Worm (Caenorhabditis elegans) whole organism, late embryonic: ENCODE measurements around the gene B0361.4.

Experiments used
- C08G9.2 ChIP-seq: sonication (generic microtip); optimal IDR thresholded peaks from 2 replicates; lab custom pipeline; 2016; ENCODE audit warnings: mild to moderate bottlenecking, missing genetic modification characterization, moderate library complexity, missing compliant biosample characterization
- F13H6.1 ChIP-seq: sonication (generic microtip); optimal IDR thresholded peaks from 2 replicates; lab custom pipeline; 2016; ENCODE audit warnings: missing genetic modification characterization, missing compliant biosample characterization
- K02D7.2 ChIP-seq: sonication (generic microtip); optimal IDR thresholded peaks from 2 replicates; lab custom pipeline; 2017; ENCODE audit warnings: mild to moderate bottlenecking, missing genetic modification characterization, missing compliant biosample characterization
- K09A11.1 ChIP-seq: sonication (generic microtip); optimal IDR thresholded peaks from 2 replicates; lab custom pipeline; 2017; ENCODE audit warnings: antibody characterized with exemption, mild to moderate bottlenecking, missing genetic modification characterization, missing compliant biosample characterization; ENCODE audit not compliant: insufficient read depth
- ceh-19 ChIP-seq: fragments of 200-800 bp; sonication (Bioruptor generic); optimal IDR thresholded peaks from 2 replicates; lab custom pipeline; 2018; ENCODE audit warnings: mild to moderate bottlenecking, missing genetic modification characterization, missing compliant biosample characterization
- ceh-2 ChIP-seq: sonication (generic microtip); optimal IDR thresholded peaks from 2 replicates; lab custom pipeline; 2016; ENCODE audit warnings: missing genotype, missing genetic modification characterization, missing compliant biosample characterization
- ceh-22 ChIP-seq: sonication (generic microtip); optimal IDR thresholded peaks from 2 replicates; lab custom pipeline; 2017; ENCODE audit warnings: missing biosample characterization, missing genetic modification characterization
- ceh-24 ChIP-seq: sonication (generic microtip); optimal IDR thresholded peaks from 2 replicates; lab custom pipeline; 2016; ENCODE audit warnings: mild to moderate bottlenecking, missing genetic modification characterization, missing compliant biosample characterization
- elt-2 ChIP-seq: sonication (generic microtip); optimal IDR thresholded peaks from 2 replicates; lab custom pipeline; 2016; ENCODE audit warnings: missing genetic modification reagents, missing genetic modification characterization, missing compliant biosample characterization
- ets-4 ChIP-seq: sonication (generic microtip); optimal IDR thresholded peaks from 2 replicates; lab custom pipeline; 2016; ENCODE audit warnings: missing genetic modification characterization, missing compliant biosample characterization
- fax-1 ChIP-seq: sonication (generic microtip); optimal IDR thresholded peaks from 2 replicates; lab custom pipeline; 2016; ENCODE audit warnings: missing genotype, missing genetic modification characterization, missing compliant biosample characterization
- fkh-10 ChIP-seq: fragments of 150-350 bp; optimal IDR thresholded peaks from 2 replicates; lab custom pipeline; 2014; ENCODE audit warnings: missing biosample characterization, missing genetic modification reagents, missing genetic modification characterization
- fkh-6 ChIP-seq: sonication (generic microtip); optimal IDR thresholded peaks from 2 replicates; lab custom pipeline; 2016; ENCODE audit warnings: missing genetic modification characterization, missing compliant biosample characterization
- gmeb-2 ChIP-seq: sonication (generic microtip); optimal IDR thresholded peaks from 2 replicates; lab custom pipeline; 2016; ENCODE audit warnings: missing genetic modification characterization, inconsistent platforms, missing compliant biosample characterization
- hlh-13 ChIP-seq: fragments of 200-800 bp; sonication (Bioruptor generic); optimal IDR thresholded peaks from 2 replicates; lab custom pipeline; 2018; ENCODE audit warnings: mild to moderate bottlenecking, missing genetic modification characterization, missing compliant biosample characterization
- hlh-6 ChIP-seq: sonication (generic microtip); optimal IDR thresholded peaks from 2 replicates; lab custom pipeline; 2016; ENCODE audit warnings: missing genotype, missing genetic modification characterization, missing compliant biosample characterization
- hlh-8 ChIP-seq: sonication (generic microtip); optimal IDR thresholded peaks from 2 replicates; lab custom pipeline; 2016; ENCODE audit warnings: missing genotype, missing genetic modification characterization, missing compliant biosample characterization
- lin-11 ChIP-seq: fragments of 200-800 bp; sonication (Bioruptor generic); optimal IDR thresholded peaks from 2 replicates; lab custom pipeline; 2018; ENCODE audit warnings: mild to moderate bottlenecking, missing genetic modification characterization, missing compliant biosample characterization
- madf-2 ChIP-seq: sonication (generic microtip); optimal IDR thresholded peaks from 2 replicates; lab custom pipeline; 2017; ENCODE audit warnings: missing genetic modification characterization, missing compliant biosample characterization
- mec-3 ChIP-seq: sonication (generic microtip); optimal IDR thresholded peaks from 2 replicates; lab custom pipeline; 2016; ENCODE audit warnings: borderline replicate concordance, missing genetic modification characterization, missing compliant biosample characterization
- npax-4 ChIP-seq: sonication (generic microtip); optimal IDR thresholded peaks from 2 replicates; lab custom pipeline; 2016; ENCODE audit warnings: missing genetic modification characterization, missing compliant biosample characterization
- pat-9 ChIP-seq: fragments of 200-800 bp; sonication (Bioruptor generic); optimal IDR thresholded peaks from 2 replicates; lab custom pipeline; 2018; ENCODE audit warnings: mild to moderate bottlenecking, missing genetic modification characterization, moderate library complexity, missing compliant biosample characterization
- pax-1 ChIP-seq: fragments of 150-350 bp; optimal IDR thresholded peaks from 2 replicates; lab custom pipeline; 2014; ENCODE audit warnings: missing biosample characterization, missing genetic modification characterization
- pha-4 ChIP-seq: fragments of 150-350 bp; optimal IDR thresholded peaks from 2 replicates; lab custom pipeline; 2018; ENCODE audit warnings: missing biosample characterization, missing genetic modification reagents, missing genetic modification characterization
- pqm-1 ChIP-seq: sonication (generic microtip); optimal IDR thresholded peaks from 2 replicates; lab custom pipeline; 2016; ENCODE audit warnings: missing genetic modification characterization, missing compliant biosample characterization
- ref-2 ChIP-seq: sonication (generic microtip); optimal IDR thresholded peaks from 2 replicates; lab custom pipeline; 2016; ENCODE audit warnings: missing genetic modification characterization, missing compliant biosample characterization
- sox-4 ChIP-seq: sonication (generic microtip); optimal IDR thresholded peaks from 2 replicates; lab custom pipeline; 2017; ENCODE audit warnings: mild to moderate bottlenecking, missing genetic modification characterization, inconsistent platforms, missing compliant biosample characterization
- syd-9 ChIP-seq: sonication (generic microtip); optimal IDR thresholded peaks from 2 replicates; lab custom pipeline; 2016; ENCODE audit warnings: mild to moderate bottlenecking, missing genetic modification characterization, moderate library complexity, missing compliant biosample characterization
- tbx-7 ChIP-seq: sonication (generic microtip); optimal IDR thresholded peaks from 2 replicates; lab custom pipeline; 2016; ENCODE audit warnings: missing genotype, missing genetic modification characterization, missing compliant biosample characterization
- ttx-3 ChIP-seq: sonication (generic microtip); optimal IDR thresholded peaks from 2 replicates; lab custom pipeline; 2016; ENCODE audit warnings: missing genetic modification reagents, missing genetic modification characterization, missing compliant biosample characterization
- zip-5 ChIP-seq: sonication (generic microtip); optimal IDR thresholded peaks from 2 replicates; lab custom pipeline; 2016; ENCODE audit warnings: missing genetic modification characterization, missing compliant biosample characterization
- ztf-16 ChIP-seq: sonication (generic microtip); optimal IDR thresholded peaks from 2 replicates; lab custom pipeline; 2017; ENCODE audit warnings: missing genetic modification characterization, missing compliant biosample characterization

The B0361.4 gene

ce11 chrIII:7305649-7305977, 46.8 kb downstream of the B0361.4 start:
- TF ChIP-seq C08G9.2 (tag; lab: Kevin White, UChicago) = no peak
- no peak for TF ChIP-seq pqm-1

- TF ChIP-seq fkh-10 (no peak), npax-4 (tag; lab: Kevin White, UChicago) (no peak), syd-9 (tag; lab: Kevin White, UChicago) (no peak), ref-2 (tag; lab: Kevin White, UChicago) (no peak)
Measured at ce11 chrIII:7308600-7309109, 49.9 kb downstream of the B0361.4 start, which contains the start of gene acbp-4. acbp-4 (minus strand) TSS chrIII:7309109.

DNA sequence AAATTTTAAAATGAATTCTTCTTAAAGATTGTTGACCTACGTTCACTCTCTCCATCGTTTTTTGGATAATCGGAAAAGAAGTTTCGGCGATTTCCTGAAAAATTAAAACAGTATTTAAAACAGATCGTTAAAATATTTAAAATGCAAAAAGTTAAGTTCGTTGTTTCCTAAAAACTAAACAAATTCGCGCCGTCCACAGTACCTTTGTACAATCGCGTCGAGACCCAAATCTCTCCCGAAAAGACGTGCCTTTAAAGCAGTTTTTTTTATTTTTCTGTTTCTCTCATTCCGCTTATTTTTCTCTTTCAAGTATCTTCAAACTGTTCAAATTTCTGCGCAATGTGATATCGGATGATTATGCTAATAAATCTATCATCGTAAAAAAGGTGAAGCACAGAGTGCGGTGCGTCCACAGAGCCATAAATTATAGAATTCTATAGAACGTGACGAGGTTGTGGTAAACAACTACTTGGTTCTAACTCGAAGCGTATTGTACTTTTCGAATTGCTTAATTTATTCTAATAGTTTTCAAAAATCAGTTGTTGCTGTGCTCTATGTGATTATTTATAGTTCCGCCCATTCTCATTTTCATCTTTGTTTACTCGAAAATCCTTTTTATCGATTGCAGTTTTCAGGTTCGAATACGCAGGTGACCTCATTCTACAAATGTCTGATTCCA, 52.0 kb downstream of the B0361.4 start, which contains the start of the genes F56C9.6 and F56C9.3:
Gene F56C9.6, minus strand, starts transcription at position 112 of the 679 bp plus-strand sequence.
Gene F56C9.3, plus strand, starts transcription at position 629 of the 679 bp plus-strand sequence.
- TF ChIP-seq pat-9 (tag; lab: Kevin White, UChicago) (no peak), gmeb-2 (tag; lab: Kevin White, UChicago) (no peak), mec-3 (tag; lab: Kevin White, UChicago) (no peak), sox-4 (tag; lab: Kevin White, UChicago) (no peak), hlh-8 (tag; lab: Kevin White, UChicago) (no peak), zip-5 (tag; lab: Kevin White, UChicago) (no peak), madf-2 (tag; lab: Kevin White, UChicago) (no peak), K09A11.1 (no peak), ceh-24 (no peak), fkh-6 (no peak), F13H6.1 (no peak), pha-4 (tag; lab: Kevin White, UChicago) (no peak), pax-1 (tag; lab: Kevin White, UChicago) (no peak)

DNA sequence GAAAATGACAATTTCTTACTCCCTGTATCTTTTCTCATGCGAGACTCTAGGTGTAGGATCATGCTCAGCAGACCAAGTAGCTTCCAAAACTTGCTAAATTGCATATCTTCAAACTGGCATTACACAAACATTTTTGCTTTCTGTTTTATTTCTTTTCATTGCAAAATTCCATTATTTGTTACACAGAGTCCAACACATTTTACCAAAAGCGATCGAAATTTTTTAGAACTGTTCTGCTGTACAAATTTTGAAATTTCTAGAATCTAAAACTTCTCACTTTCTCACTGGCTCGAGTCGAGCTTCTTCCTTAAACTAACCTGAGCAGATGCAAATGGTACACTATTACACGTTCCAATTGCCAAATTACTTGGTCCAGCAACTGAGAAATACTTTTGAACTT, 55.7 kb downstream of the B0361.4 start:
- TF ChIP-seq ets-4 (tag; lab: Kevin White, UChicago) = no peak
- TF ChIP-seq ceh-19 (GFP tag; lab: Kevin White, UChicago) = no peak
- no peak for TF ChIP-seq tbx-7 (tag; lab: Kevin White, UChicago)
- TF ChIP-seq hlh-8 (tag; lab: Kevin White, UChicago) = no peak
- no peak for TF ChIP-seq ttx-3
- no peak for TF ChIP-seq ceh-2 (tag; lab: Kevin White, UChicago)
- no peak for TF ChIP-seq fkh-10
- TF ChIP-seq fax-1 (tag; lab: Kevin White, UChicago) = no peak
- no peak for TF ChIP-seq ceh-22 (tag; lab: Kevin White, UChicago)
- no peak for TF ChIP-seq K02D7.2 (tag; lab: Kevin White, UChicago)

DNA sequence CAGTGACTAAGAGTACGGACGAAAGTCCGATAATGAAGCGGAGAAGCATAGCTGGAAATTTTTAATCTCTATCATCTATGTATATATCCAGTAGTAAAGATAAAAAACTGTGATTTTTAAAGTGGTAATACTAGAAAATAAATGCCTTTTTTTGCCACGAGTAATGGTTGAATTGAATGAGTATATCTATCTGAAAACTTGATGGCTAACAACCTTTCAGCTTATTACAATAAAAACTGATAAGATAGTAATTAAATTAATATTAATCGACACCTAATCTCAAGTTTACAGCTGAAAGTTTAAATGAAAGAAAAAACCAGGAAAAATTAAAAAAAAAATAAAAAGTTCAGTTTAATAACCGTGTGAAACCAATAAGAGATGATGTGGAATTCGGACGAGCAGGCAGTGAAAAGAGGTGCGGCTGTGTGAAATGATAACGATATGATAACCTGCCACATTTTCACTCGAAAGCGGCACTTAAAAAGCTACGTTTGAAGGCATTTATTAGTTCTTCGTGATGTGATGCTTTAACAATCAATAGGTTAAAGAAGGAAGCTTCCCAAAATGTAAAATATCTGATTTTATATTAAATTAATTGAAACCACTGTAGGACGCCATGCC, 56.2 kb downstream of the B0361.4 start, which contains the start of gene nspg-6:
Gene nspg-6, minus strand, starts transcription at position 51 of the 621 bp plus-strand sequence.
- TF ChIP-seq ztf-16 (tag; lab: Kevin White, UChicago) = no peak
- TF ChIP-seq pax-1 (tag; lab: Kevin White, UChicago) = no peak
- TF ChIP-seq hlh-13 (GFP tag; lab: Kevin White, UChicago) = no peak
- no peak for TF ChIP-seq C08G9.2 (tag; lab: Kevin White, UChicago)
- TF ChIP-seq ref-2 (tag; lab: Kevin White, UChicago) = no peak
- TF ChIP-seq fkh-6 = no peak
- TF ChIP-seq elt-2 = no peak
- TF ChIP-seq ceh-24 = no peak
- no peak for TF ChIP-seq hlh-6 (tag; lab: Kevin White, UChicago)
- no peak for TF ChIP-seq lin-11
